Worm (Caenorhabditis elegans): ENCODE results near the gene ugt-19.

ce11 chrIV:6051884-6052283, 27.9 kb downstream of the ugt-19 start:
- TF ChIP-seq him-1 (tag; optimal IDR thresholded peaks at IDR 0.05) (no peak), W03F9.2 (tag; optimal IDR thresholded peaks at IDR 0.05) (no peak)

Measured in whole organism, L4/young adult.